Worm (Caenorhabditis elegans): Measurements from ENCODE around the gene kbp-2.

ce11 chrIII:4920221-4920620, 16.5 kb upstream of the kbp-2 start, which contains the start of gene ula-1:
- TF ChIP-seq cog-1 (tag; optimal IDR thresholded peaks at IDR 0.05) = no peak
- TF ChIP-seq tab-1 (GFP tag; IDR thresholded peaks at IDR 0.05) = no peak
- TF ChIP-seq ref-1 (GFP tag; conservative IDR thresholded peaks at IDR 0.05) = no peak
- TF ChIP-seq klf-2 (GFP tag; conservative IDR thresholded peaks at IDR 0.05) = no peak
- no peak for TF ChIP-seq ztf-23 (GFP tag; IDR thresholded peaks at IDR 0.05)
